Worm (Caenorhabditis elegans) whole organism, L4 larva: ENCODE data around the gene blos-7.

Experiments used
- T26A8.4 ChIP-seq: fragments of 200-800 bp; sonication (Bioruptor generic); IDR thresholded peaks from 2 replicates; pipeline ENCODE4 v1.3.6; 2022; ENCODE audit warnings: missing genetic modification characterization, missing compliant biosample characterization
- Y5F2A.4 ChIP-seq: fragments of 200-800 bp; sonication (Bioruptor generic); optimal IDR thresholded peaks from 2 replicates; lab custom pipeline; 2018; ENCODE audit warnings: mild to moderate bottlenecking, missing genetic modification characterization, missing compliant biosample characterization
- dve-1 ChIP-seq: sonication (generic microtip); optimal IDR thresholded peaks from 2 replicates; lab custom pipeline; 2017; ENCODE audit warnings: antibody characterized with exemption, mild to moderate bottlenecking, missing genetic modification characterization, missing compliant biosample characterization; ENCODE audit not compliant: insufficient read depth
- egl-27 ChIP-seq: sonication (generic microtip); optimal IDR thresholded peaks from 3 replicates; lab custom pipeline; 2017; ENCODE audit warnings: missing biosample characterization, missing genetic modification reagents, missing genetic modification characterization
- lim-7 ChIP-seq: fragments of 200-800 bp; sonication (Bioruptor generic); IDR thresholded peaks from 2 replicates; pipeline ENCODE4 v1.3.6; 2022; ENCODE audit warnings: missing genetic modification characterization, missing compliant biosample characterization

DNA sequence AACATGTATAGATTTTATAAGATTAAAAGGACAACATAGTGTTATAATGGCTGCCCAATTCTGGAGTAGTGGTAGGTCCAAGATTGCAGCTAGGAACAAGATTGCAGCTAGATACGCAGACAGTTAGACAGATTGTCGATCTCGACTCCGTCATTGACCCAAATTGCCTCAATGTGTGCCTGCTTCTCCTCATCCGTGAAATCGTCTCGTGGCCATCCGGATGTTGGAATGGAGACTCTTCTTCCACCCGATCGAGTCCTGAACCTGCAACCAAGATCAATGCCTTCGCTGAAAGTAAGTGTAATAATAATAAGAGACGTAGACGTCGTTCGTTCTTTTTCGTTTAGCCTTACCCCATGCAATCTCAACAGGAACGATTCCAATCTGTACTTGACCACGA, 4.0 kb downstream of the blos-7 start:
- TF ChIP-seq lim-7 (GFP tag; lab: Robert Waterston, UW) (no peak), egl-27 (no peak), Y5F2A.4 (GFP tag; lab: Kevin White, UChicago) (no peak), dve-1 (tag; lab: Kevin White, UChicago) (no peak), T26A8.4 (GFP tag; lab: Robert Waterston, UW) (no peak)
